Fruit fly (Drosophila melanogaster) whole organism: ENCODE results near the gene mRpL10.

ENCODE experiments used
- pan ChIP-seq: fragments of >200 bp; optimal IDR thresholded peaks from 2 replicates; lab custom pipeline; 2017
- psq ChIP-seq: fragments of >200 bp; optimal IDR thresholded peaks from 2 replicates; lab custom pipeline; 2017

Gene mRpL10

DNA sequence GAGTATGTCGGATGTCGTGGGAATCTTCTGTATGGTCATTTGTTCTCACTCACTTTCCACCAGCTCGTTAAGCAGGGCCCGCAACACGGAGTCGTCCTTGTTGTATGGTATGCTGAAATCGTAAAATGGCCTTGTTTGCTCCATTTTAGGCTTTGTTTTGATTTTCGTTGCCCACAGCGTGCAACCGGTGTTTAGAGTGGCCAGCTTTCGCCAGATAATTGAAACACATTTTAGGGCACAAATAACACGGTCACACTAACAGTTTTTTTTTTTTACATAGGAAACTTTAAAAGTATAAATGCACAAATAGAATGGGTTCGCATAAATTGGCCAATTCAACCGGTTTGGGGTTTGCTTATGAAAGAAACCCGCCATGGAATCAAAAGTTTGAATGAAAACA, 48.6 kb downstream of the mRpL10 start, which contains the start of gene Rpp30:
Rpp30 (minus strand) TSS at position 200 of the 400 bp plus-strand sequence.
- no peak for TF ChIP-seq pan (lab: Kevin White, UChicago)
- no peak for TF ChIP-seq psq (lab: Kevin White, UChicago)
